Worm (Caenorhabditis elegans) whole organism, late embryonic: ENCODE measurements around the gene ttm-1.

Experiments used
- C08G9.2 ChIP-seq: sonication (generic microtip); optimal IDR thresholded peaks from 2 replicates; lab custom pipeline; 2016; ENCODE audit warnings: mild to moderate bottlenecking, missing genetic modification characterization, moderate library complexity, missing compliant biosample characterization
- F13H6.1 ChIP-seq: sonication (generic microtip); optimal IDR thresholded peaks from 2 replicates; lab custom pipeline; 2016; ENCODE audit warnings: missing genetic modification characterization, missing compliant biosample characterization
- T23F11.4 ChIP-seq: fragments of 200-800 bp; sonication (Bioruptor generic); optimal IDR thresholded peaks from 2 replicates; lab custom pipeline; 2018; ENCODE audit warnings: mild to moderate bottlenecking, missing genetic modification characterization, missing compliant biosample characterization
- ama-1 ChIP-seq: fragments of 150-350 bp; optimal IDR thresholded peaks from 2 replicates; lab custom pipeline; 2014
- ceh-22 ChIP-seq: sonication (generic microtip); optimal IDR thresholded peaks from 2 replicates; lab custom pipeline; 2017; ENCODE audit warnings: missing biosample characterization, missing genetic modification characterization
- dmd-4 ChIP-seq: sonication (generic microtip); optimal IDR thresholded peaks from 2 replicates; lab custom pipeline; 2016; ENCODE audit warnings: borderline replicate concordance, missing genetic modification characterization, missing compliant biosample characterization
- elt-4 ChIP-seq: sonication (generic microtip); optimal IDR thresholded peaks from 2 replicates; lab custom pipeline; 2016; ENCODE audit warnings: missing genetic modification characterization, missing compliant biosample characterization
- hlh-15 ChIP-seq: sonication (generic microtip); optimal IDR thresholded peaks from 2 replicates; lab custom pipeline; 2016; ENCODE audit warnings: missing genetic modification characterization, missing compliant biosample characterization
- nfya-1 ChIP-seq: sonication (generic microtip); optimal IDR thresholded peaks from 2 replicates; lab custom pipeline; 2017; ENCODE audit warnings: missing genetic modification characterization, mild to moderate bottlenecking, missing compliant biosample characterization, antibody characterized with exemption, moderate library complexity
- odd-2 ChIP-seq: sonication (generic microtip); optimal IDR thresholded peaks from 2 replicates; lab custom pipeline; 2017; ENCODE audit warnings: antibody characterized with exemption, mild to moderate bottlenecking, missing genetic modification characterization, missing compliant biosample characterization
- pqm-1 ChIP-seq: sonication (generic microtip); optimal IDR thresholded peaks from 2 replicates; lab custom pipeline; 2016; ENCODE audit warnings: missing genetic modification characterization, missing compliant biosample characterization
- sdc-2 ChIP-seq: sonication (generic microtip); optimal IDR thresholded peaks from 2 replicates; lab custom pipeline; 2016; ENCODE audit warnings: missing genotype, missing genetic modification characterization, missing compliant biosample characterization
- ztf-16 ChIP-seq: sonication (generic microtip); optimal IDR thresholded peaks from 2 replicates; lab custom pipeline; 2017; ENCODE audit warnings: missing genetic modification characterization, missing compliant biosample characterization

ce11 chrIII:12952615-12953014 lies 14.2 kb downstream of the ttm-1 start:
- TF ChIP-seq ama-1 (lab: Kevin White, UChicago) (no peak), odd-2 (tag; lab: Kevin White, UChicago) (no peak), elt-4 (no peak), ceh-22 (tag; lab: Kevin White, UChicago) (no peak), pqm-1 (no peak), T23F11.4 (GFP tag; lab: Kevin White, UChicago) (no peak), C08G9.2 (tag; lab: Kevin White, UChicago) (no peak), F13H6.1 (tag; lab: Kevin White, UChicago) (no peak), sdc-2 (tag; lab: Kevin White, UChicago) (no peak), dmd-4 (tag; lab: Kevin White, UChicago) (no peak), ztf-16 (tag; lab: Kevin White, UChicago) (no peak), hlh-15 (tag; lab: Kevin White, UChicago) (no peak), nfya-1 (tag; lab: Kevin White, UChicago) (no peak)
